Fruit fly (Drosophila melanogaster): ENCODE data around the gene CG7920.

dm6 chr3R:30021559-30022451, 6.7 kb upstream of the CG7920 start, which contains the start of gene Mgat2:
- TF ChIP-seq CG7045 (GFP tag; optimal IDR thresholded peaks at IDR 0.05), result peak; percentile 50
- peak; percentile 75 for TF ChIP-seq Mnt (GFP tag; optimal IDR thresholded peaks at IDR 0.05)
- TF ChIP-seq CG14711 (tag; optimal IDR thresholded peaks at IDR 0.05), result no peak
- no peak for TF ChIP-seq Crg-1 (GFP tag; optimal IDR thresholded peaks at IDR 0.05)
